Comparison of ENCODE assay signal across 1 fruit fly cellular context in the genomic region with DNA sequence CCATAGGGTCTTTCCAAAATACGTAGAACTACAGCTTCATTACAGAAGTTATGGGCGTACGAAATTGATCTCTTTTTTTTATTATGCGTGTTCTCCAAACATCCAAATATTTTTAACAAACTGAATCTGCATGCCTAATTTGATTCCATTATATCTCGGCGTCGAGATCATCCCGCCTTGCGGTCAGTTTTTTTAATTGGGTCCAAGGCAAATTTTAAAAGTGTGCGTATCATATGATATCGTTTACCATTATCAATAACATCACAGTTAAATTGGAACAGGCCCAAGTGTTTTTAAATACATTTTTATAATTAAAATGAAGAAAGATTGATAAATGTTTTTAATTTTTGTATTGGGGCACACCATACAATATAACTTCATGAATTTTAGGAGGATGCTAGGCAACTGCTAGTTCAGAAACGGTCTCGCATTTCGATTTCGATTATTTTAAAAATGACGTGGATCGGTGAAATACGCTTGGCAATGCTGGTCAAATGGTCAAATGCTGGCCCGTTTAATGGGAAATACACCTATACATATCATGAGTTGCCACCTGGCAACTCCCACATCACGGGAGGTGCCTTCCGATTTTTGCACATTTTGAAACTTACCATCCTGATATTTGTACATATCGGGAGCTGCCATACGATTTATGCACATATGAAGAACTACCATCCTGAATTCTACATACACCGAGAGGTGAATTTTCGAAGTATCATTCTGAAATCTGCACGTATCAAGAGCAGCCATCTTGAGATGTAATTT.
TF ChIP-seq lines count a peak whose summit lies in the region.

No protein-coding gene starts in this region.

TF ChIP-seq in whole organism, embryonic, 481 proteins besides CTCF, POLR2A, EP300 and RAD21 (continued from another document and continues in another):
- TF ChIP-seq CG1529 (GFP tag; optimal IDR thresholded peaks at IDR 0.05; lab: Kevin White, UChicago) = no peak
- no peak for TF ChIP-seq CG12219 (GFP tag; optimal IDR thresholded peaks at IDR 0.05; lab: Kevin White, UChicago)
- TF ChIP-seq CG32772 (GFP tag; IDR thresholded peaks at IDR 0.05; lab: Robert Waterston, UW) = no peak
- no peak for TF ChIP-seq CG12299 (tag; optimal IDR thresholded peaks at IDR 0.05; lab: Kevin White, UChicago)
- TF ChIP-seq YL-1 (GFP tag; optimal IDR thresholded peaks at IDR 0.05; lab: Kevin White, UChicago) = no peak
- TF ChIP-seq lola (GFP tag; optimal IDR thresholded peaks at IDR 0.05; lab: Kevin White, UChicago) = peak in 1 of 3 experiments; percentile 51
- TF ChIP-seq CG1603 (tag; optimal IDR thresholded peaks at IDR 0.05; lab: Kevin White, UChicago) = peak; percentile 63
- TF ChIP-seq CG31388 (GFP tag; optimal IDR thresholded peaks at IDR 0.05; lab: Kevin White, UChicago) = no peak
- TF ChIP-seq ken (GFP tag; IDR thresholded peaks at IDR 0.05; lab: Robert Waterston, UW) = no peak
- TF ChIP-seq ranshi (GFP tag; IDR thresholded peaks at IDR 0.05; lab: Robert Waterston, UW) = no peak
- no peak for TF ChIP-seq pb (GFP tag; optimal IDR thresholded peaks at IDR 0.05; lab: Kevin White, UChicago)
- TF ChIP-seq yki (optimal IDR thresholded peaks at IDR 0.05; lab: Kevin White, UChicago) = no peak
- no peak for TF ChIP-seq CG11093 (GFP tag; IDR thresholded peaks at IDR 0.05; lab: Robert Waterston, UW)
- TF ChIP-seq gcm (GFP tag; optimal IDR thresholded peaks at IDR 0.05; lab: Kevin White, UChicago) = no peak
- TF ChIP-seq CG17568 (GFP tag; optimal IDR thresholded peaks at IDR 0.05; lab: Kevin White, UChicago) = peak; percentile 10
- peak; percentile 27 for TF ChIP-seq CG14965 (GFP tag; optimal IDR thresholded peaks at IDR 0.05; lab: Kevin White, UChicago; ENCODE audit: borderline replicate concordance)
- 0 out of 2 replicates have a peak, but pooled peaks have one; percentile 5 for TF ChIP-seq CG14014 (GFP tag; IDR thresholded peaks at IDR 0.05; lab: Robert Waterston, UW)
- no peak for TF ChIP-seq mld (GFP tag; IDR thresholded peaks at IDR 0.05; lab: Robert Waterston, UW; ENCODE audit: partially characterized antibody)
- TF ChIP-seq slbo (GFP tag; IDR thresholded peaks at IDR 0.05; lab: Robert Waterston, UW) = no peak
- TF ChIP-seq BtbVII (GFP tag; optimal IDR thresholded peaks at IDR 0.05; lab: Kevin White, UChicago) = no peak
- no peak for TF ChIP-seq Blimp-1 (GFP tag; optimal IDR thresholded peaks at IDR 0.05; lab: Kevin White, UChicago)
- TF ChIP-seq Ptx1 (GFP tag; IDR thresholded peaks at IDR 0.05; lab: Robert Waterston, UW) = no peak
- peak in 1 of 2 experiments; percentile 75 for TF ChIP-seq insv (GFP tag; optimal IDR thresholded peaks at IDR 0.05; lab: Kevin White, UChicago)
- no peak for TF ChIP-seq CG17361 (GFP tag; IDR thresholded peaks at IDR 0.05; lab: Robert Waterston, UW)
- no peak for TF ChIP-seq CG14710 (tag; optimal IDR thresholded peaks at IDR 0.05; lab: Kevin White, UChicago)
- peak; percentile 93 for TF ChIP-seq CG30020 (tag; optimal IDR thresholded peaks at IDR 0.05; lab: Kevin White, UChicago)
- peak; percentile 19 for TF ChIP-seq CG15696 (tag; optimal IDR thresholded peaks at IDR 0.05; lab: Kevin White, UChicago)
- TF ChIP-seq Adf1 (GFP tag; IDR thresholded peaks at IDR 0.05; lab: Robert Waterston, UW) = no peak
- no peak for TF ChIP-seq sisA (GFP tag; IDR thresholded peaks at IDR 0.05; lab: Robert Waterston, UW)
- no peak for TF ChIP-seq CG31441 (GFP tag; IDR thresholded peaks at IDR 0.05; lab: Robert Waterston, UW)
- no peak for TF ChIP-seq CG5245 (GFP tag; optimal IDR thresholded peaks at IDR 0.05; lab: Kevin White, UChicago)
- TF ChIP-seq CG4617 (GFP tag; optimal IDR thresholded peaks at IDR 0.05; lab: Kevin White, UChicago; ENCODE audit: borderline replicate concordance) = no peak
- TF ChIP-seq CG3163 (GFP tag; optimal IDR thresholded peaks at IDR 0.05; lab: Kevin White, UChicago) = no peak
- no peak for TF ChIP-seq Sry-δ (GFP tag; optimal IDR thresholded peaks at IDR 0.05; lab: Kevin White, UChicago)
- TF ChIP-seq CG8388 (GFP tag; optimal IDR thresholded peaks at IDR 0.05; lab: Kevin White, UChicago) = no peak
- no peak for TF ChIP-seq ara (GFP tag; IDR thresholded peaks at IDR 0.05; lab: Robert Waterston, UW)
- no peak; the same call in 2 of the 3 replicates for TF ChIP-seq CG7357 (GFP tag; IDR thresholded peaks at IDR 0.05; lab: Robert Waterston, UW)
- TF ChIP-seq CG13894 (tag; optimal IDR thresholded peaks at IDR 0.05; lab: Kevin White, UChicago) = peak; percentile 42
- no peak for TF ChIP-seq inv (GFP tag; IDR thresholded peaks at IDR 0.05; lab: Robert Waterston, UW; ENCODE audit: partially characterized antibody)
- TF ChIP-seq CG17802 (tag; optimal IDR thresholded peaks at IDR 0.05; lab: Kevin White, UChicago) = peak; percentile 82
- TF ChIP-seq NK7.1 (GFP tag; optimal IDR thresholded peaks at IDR 0.05; lab: Kevin White, UChicago) = no peak
- no peak for TF ChIP-seq CG34224 (GFP tag; IDR thresholded peaks at IDR 0.05; lab: Robert Waterston, UW; ENCODE audit: partially characterized antibody)
- TF ChIP-seq Abd-B (GFP tag; optimal IDR thresholded peaks at IDR 0.05; lab: Kevin White, UChicago) = no peak
- peak; percentile 36 for TF ChIP-seq mirr (GFP tag; optimal IDR thresholded peaks at IDR 0.05; lab: Kevin White, UChicago)
- no peak for TF ChIP-seq CG14667 (GFP tag; IDR thresholded peaks at IDR 0.05; lab: Robert Waterston, UW)
- no peak; the same call in 1 of the 2 replicates for TF ChIP-seq CG9215 (GFP tag; IDR thresholded peaks at IDR 0.05; lab: Robert Waterston, UW)
- TF ChIP-seq NC2α (GFP tag; optimal IDR thresholded peaks at IDR 0.05; lab: Kevin White, UChicago) = no peak
- TF ChIP-seq Camta (GFP tag; optimal IDR thresholded peaks at IDR 0.05; lab: Kevin White, UChicago) = no peak
- TF ChIP-seq Hr3 (GFP tag; optimal IDR thresholded peaks at IDR 0.05; lab: Kevin White, UChicago) = no peak
- no peak for TF ChIP-seq CG10565 (GFP tag; optimal IDR thresholded peaks at IDR 0.05; lab: Kevin White, UChicago)
- no peak for TF ChIP-seq gt (GFP tag; IDR thresholded peaks at IDR 0.05; lab: Robert Waterston, UW)
- TF ChIP-seq Fer2 (tag; optimal IDR thresholded peaks at IDR 0.05; lab: Kevin White, UChicago) = no peak
- TF ChIP-seq CG11247 (GFP tag; IDR thresholded peaks at IDR 0.05; lab: Robert Waterston, UW) = no peak
- TF ChIP-seq CG13424 (tag; optimal IDR thresholded peaks at IDR 0.05; lab: Kevin White, UChicago) = peak; percentile 23
- no peak for TF ChIP-seq CG3726 (GFP tag; IDR thresholded peaks at IDR 0.05; lab: Robert Waterston, UW)
- no peak for TF ChIP-seq danr (GFP tag; IDR thresholded peaks at IDR 0.05; lab: Robert Waterston, UW)
- peak; percentile 63 for TF ChIP-seq CG7987 (GFP tag; optimal IDR thresholded peaks at IDR 0.05; lab: Kevin White, UChicago)
- no peak for TF ChIP-seq Pdp1 (GFP tag; optimal IDR thresholded peaks at IDR 0.05; lab: Kevin White, UChicago)
- no peak for TF ChIP-seq tx (GFP tag; optimal IDR thresholded peaks at IDR 0.05; lab: Kevin White, UChicago)
- peak; percentile 91 for TF ChIP-seq CG11723 (GFP tag; optimal IDR thresholded peaks at IDR 0.05; lab: Kevin White, UChicago)
- TF ChIP-seq Aef1 (GFP tag; IDR thresholded peaks at IDR 0.05; lab: Robert Waterston, UW) = no peak
- TF ChIP-seq CG11504 (tag; optimal IDR thresholded peaks at IDR 0.05; lab: Kevin White, UChicago) = no peak
- no peak for TF ChIP-seq CHES-1-like (GFP tag; optimal IDR thresholded peaks at IDR 0.05; lab: Kevin White, UChicago)
- no peak for TF ChIP-seq CG17186 (GFP tag; optimal IDR thresholded peaks at IDR 0.05; lab: Kevin White, UChicago)
- TF ChIP-seq CG4404 (GFP tag; IDR thresholded peaks at IDR 0.05; lab: Robert Waterston, UW) = no peak
- TF ChIP-seq onecut (GFP tag; IDR thresholded peaks at IDR 0.05; lab: Robert Waterston, UW) = no peak
- TF ChIP-seq CG9609 (GFP tag; optimal IDR thresholded peaks at IDR 0.05; lab: Kevin White, UChicago) = peak; percentile 6
- no peak for TF ChIP-seq CG4360 (GFP tag; IDR thresholded peaks at IDR 0.05; lab: Robert Waterston, UW)
- TF ChIP-seq CG12659 (GFP tag; optimal IDR thresholded peaks at IDR 0.05; lab: Kevin White, UChicago) = peak; percentile 63
- no peak for TF ChIP-seq NFAT (GFP tag; IDR thresholded peaks at IDR 0.05; lab: Robert Waterston, UW)
- no peak for TF ChIP-seq CG12942 (GFP tag; optimal IDR thresholded peaks at IDR 0.05; lab: Kevin White, UChicago)
- TF ChIP-seq CoRest (tag; optimal IDR thresholded peaks at IDR 0.05; lab: Kevin White, UChicago) = peak; percentile 25
- no peak for TF ChIP-seq vnd (GFP tag; IDR thresholded peaks at IDR 0.05; lab: Robert Waterston, UW; ENCODE audit: partially characterized antibody)
- TF ChIP-seq sima (GFP tag; optimal IDR thresholded peaks at IDR 0.05; lab: Kevin White, UChicago) = no peak
- TF ChIP-seq salm (tag; optimal IDR thresholded peaks at IDR 0.05; lab: Kevin White, UChicago) = no peak
- TF ChIP-seq odd (GFP tag; optimal IDR thresholded peaks at IDR 0.05; lab: Kevin White, UChicago) = no peak
- no peak for TF ChIP-seq vfl (GFP tag; optimal IDR thresholded peaks at IDR 0.05; lab: Kevin White, UChicago)
- peak; percentile 55; the same call in 1 of the 2 replicates for TF ChIP-seq vvl (GFP tag; IDR thresholded peaks at IDR 0.05; lab: Robert Waterston, UW)
- TF ChIP-seq Sox102F (GFP tag; optimal IDR thresholded peaks at IDR 0.05; lab: Kevin White, UChicago) = no peak
- no peak for TF ChIP-seq Hand (GFP tag; optimal IDR thresholded peaks at IDR 0.05; lab: Kevin White, UChicago)
- no peak for TF ChIP-seq MESR4 (GFP tag; optimal IDR thresholded peaks at IDR 0.05; lab: Kevin White, UChicago)
- TF ChIP-seq Xbp1 (GFP tag; optimal IDR thresholded peaks at IDR 0.05; lab: Kevin White, UChicago) = peak; percentile 42
- TF ChIP-seq CG14860 (GFP tag; IDR thresholded peaks at IDR 0.05; lab: Robert Waterston, UW; ENCODE audit: partially characterized antibody) = no peak
- no peak for TF ChIP-seq da (GFP tag; optimal IDR thresholded peaks at IDR 0.05; lab: Kevin White, UChicago)
- peak; percentile 41 for TF ChIP-seq Myb (GFP tag; optimal IDR thresholded peaks at IDR 0.05; lab: Kevin White, UChicago)
- TF ChIP-seq CG2199 (GFP tag; IDR thresholded peaks at IDR 0.05; lab: Robert Waterston, UW) = 0 out of 3 replicates have a peak, but pooled peaks have one; percentile 56
- no peak for TF ChIP-seq Dp (GFP tag; optimal IDR thresholded peaks at IDR 0.05; lab: Kevin White, UChicago)
- TF ChIP-seq CG8290 (GFP tag; optimal IDR thresholded peaks at IDR 0.05; lab: Kevin White, UChicago) = peak; percentile 29
- peak in 1 of 2 experiments; percentile 88 for TF ChIP-seq CG8290 (tag; optimal IDR thresholded peaks at IDR 0.05; lab: Kevin White, UChicago)
- peak; percentile 93 for TF ChIP-seq Hmr (GFP tag; optimal IDR thresholded peaks at IDR 0.05; lab: Kevin White, UChicago)
- no peak for TF ChIP-seq Vsx1 (GFP tag; optimal IDR thresholded peaks at IDR 0.05; lab: Kevin White, UChicago)
- peak; percentile 96 for TF ChIP-seq phol (tag; optimal IDR thresholded peaks at IDR 0.05; lab: Kevin White, UChicago)
- TF ChIP-seq z (GFP tag; IDR thresholded peaks at IDR 0.05; lab: Robert Waterston, UW) = no peak
- TF ChIP-seq CG7839 (tag; optimal IDR thresholded peaks at IDR 0.05; lab: Kevin White, UChicago) = no peak
- no peak for TF ChIP-seq Fer3 (tag; optimal IDR thresholded peaks at IDR 0.05; lab: Kevin White, UChicago)
- no peak for TF ChIP-seq fu2 (GFP tag; optimal IDR thresholded peaks at IDR 0.05; lab: Kevin White, UChicago)
- no peak for TF ChIP-seq Opbp (GFP tag; IDR thresholded peaks at IDR 0.05; lab: Robert Waterston, UW; ENCODE audit: partially characterized antibody)
- no peak for TF ChIP-seq CG7786 (GFP tag; optimal IDR thresholded peaks at IDR 0.05; lab: Kevin White, UChicago)
- TF ChIP-seq caup (GFP tag; optimal IDR thresholded peaks at IDR 0.05; lab: Kevin White, UChicago; ENCODE audit: severe bottlenecking) = peak; percentile 6
- TF ChIP-seq kah (GFP tag; optimal IDR thresholded peaks at IDR 0.05; lab: Kevin White, UChicago) = no peak
- no peak for TF ChIP-seq CG2202 (tag; optimal IDR thresholded peaks at IDR 0.05; lab: Kevin White, UChicago)
- peak; percentile 5 for TF ChIP-seq CG15601 (tag; optimal IDR thresholded peaks at IDR 0.05; lab: Kevin White, UChicago)
- TF ChIP-seq ERR (GFP tag; optimal IDR thresholded peaks at IDR 0.05; lab: Kevin White, UChicago) = no peak
- peak; percentile 58 for TF ChIP-seq Dref (GFP tag; IDR thresholded peaks at IDR 0.05; lab: Robert Waterston, UW)
- TF ChIP-seq Lhr (GFP tag; optimal IDR thresholded peaks at IDR 0.05; lab: Kevin White, UChicago) = peak; percentile 99
- no peak for TF ChIP-seq jing (GFP tag; optimal IDR thresholded peaks at IDR 0.05; lab: Kevin White, UChicago)
- TF ChIP-seq Hmx (GFP tag; optimal IDR thresholded peaks at IDR 0.05; lab: Kevin White, UChicago) = no peak
- peak; percentile 78 for TF ChIP-seq pzg (GFP tag; optimal IDR thresholded peaks at IDR 0.05; lab: Kevin White, UChicago)
- no peak for TF ChIP-seq tna (GFP tag; IDR thresholded peaks at IDR 0.05; lab: Robert Waterston, UW; ENCODE audit: partially characterized antibody)
- TF ChIP-seq chinmo (GFP tag; IDR thresholded peaks at IDR 0.05; lab: Robert Waterston, UW; ENCODE audit: partially characterized antibody) = no peak
- TF ChIP-seq tgo (GFP tag; IDR thresholded peaks at IDR 0.05; lab: Robert Waterston, UW) = no peak
- TF ChIP-seq CG13123 (GFP tag; optimal IDR thresholded peaks at IDR 0.05; lab: Kevin White, UChicago) = no peak
- no peak for TF ChIP-seq HLH3B (GFP tag; IDR thresholded peaks at IDR 0.05; lab: Robert Waterston, UW)
- no peak for TF ChIP-seq pnt (GFP tag; optimal IDR thresholded peaks at IDR 0.05; lab: Kevin White, UChicago)
- TF ChIP-seq CG18619 (GFP tag; optimal IDR thresholded peaks at IDR 0.05; lab: Kevin White, UChicago) = no peak
- TF ChIP-seq Drgx (GFP tag; IDR thresholded peaks at IDR 0.05; lab: Robert Waterston, UW) = no peak
- no peak for TF ChIP-seq hkb (optimal IDR thresholded peaks at IDR 0.05; lab: Kevin White, UChicago)
- TF ChIP-seq hkb (GFP tag; IDR thresholded peaks at IDR 0.05; lab: Robert Waterston, UW) = 0 out of 2 replicates have a peak, but pooled peaks have one; percentile 18
- TF ChIP-seq CG8924 (tag; optimal IDR thresholded peaks at IDR 0.05; lab: Kevin White, UChicago) = no peak
- no peak for TF ChIP-seq otp (GFP tag; IDR thresholded peaks at IDR 0.05; lab: Robert Waterston, UW)
- no peak for TF ChIP-seq crol (GFP tag; IDR thresholded peaks at IDR 0.05; lab: Robert Waterston, UW)
- no peak for TF ChIP-seq ash1 (GFP tag; optimal IDR thresholded peaks at IDR 0.05; lab: Kevin White, UChicago)
- no peak for TF ChIP-seq en (GFP tag; optimal IDR thresholded peaks at IDR 0.05; lab: Kevin White, UChicago)
- no peak for TF ChIP-seq CG4730 (GFP tag; IDR thresholded peaks at IDR 0.05; lab: Robert Waterston, UW)
- no peak for TF ChIP-seq pum (GFP tag; optimal IDR thresholded peaks at IDR 0.05; lab: Kevin White, UChicago)
- no peak for TF ChIP-seq CG9932 (GFP tag; IDR thresholded peaks at IDR 0.05; lab: Robert Waterston, UW)
